Fruit fly (Drosophila melanogaster): Measurements from ENCODE around the gene Nep6.
A peak's percentile ranks its signal among the peaks of the same experiment; 100 is the strongest.

- peak; percentile 53 for TF ChIP-seq h (optimal IDR thresholded peaks at IDR 0.05)
- peak; percentile 96 for TF ChIP-seq psq (optimal IDR thresholded peaks at IDR 0.05)
- no peak for TF ChIP-seq Myc (optimal IDR thresholded peaks at IDR 0.05)
These were observed 47.7 kb upstream of the Nep6 start for dm6 chrX:12753602-12754347.

Measured in Kc167 (cell line).